Fruit fly (Drosophila melanogaster): Measurements from ENCODE around the gene alpha4GT1.

DNA sequence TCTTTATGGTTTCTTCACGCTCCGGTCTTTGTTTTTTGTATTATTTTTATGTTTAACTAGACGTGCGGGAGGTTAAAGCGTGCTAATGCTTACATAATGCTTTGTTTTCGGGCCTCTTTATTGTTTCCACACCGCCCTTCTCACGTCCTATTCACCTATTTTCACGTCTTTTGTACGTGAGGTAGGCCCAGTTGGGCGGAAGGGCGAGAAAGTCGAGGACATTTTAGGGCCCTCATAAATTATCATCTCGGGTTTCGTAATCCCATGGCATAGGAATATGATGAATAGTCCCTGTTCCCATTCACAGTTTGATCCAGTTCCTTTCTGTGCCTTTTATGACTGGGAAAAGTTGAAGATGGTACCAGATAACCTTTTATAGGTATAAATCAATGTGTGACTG lies 17.5 kb downstream of the alpha4GT1 start:
- TF ChIP-seq topi (GFP tag; optimal IDR thresholded peaks at IDR 0.05) (no peak), salr (GFP tag; optimal IDR thresholded peaks at IDR 0.05) (no peak), Sox102F (GFP tag; optimal IDR thresholded peaks at IDR 0.05) (no peak), dsx (GFP tag; optimal IDR thresholded peaks at IDR 0.05; ENCODE audit: poor library complexity, severe bottlenecking) (no peak), CG9139 (GFP tag; optimal IDR thresholded peaks at IDR 0.05) (no peak), OdsH (GFP tag; optimal IDR thresholded peaks at IDR 0.05) (no peak), vri (GFP tag; optimal IDR thresholded peaks at IDR 0.05) (no peak), cyc (GFP tag; optimal IDR thresholded peaks at IDR 0.05) (no peak), CG8319 (GFP tag; optimal IDR thresholded peaks at IDR 0.05) (no peak), CG11902 (GFP tag; optimal IDR thresholded peaks at IDR 0.05) (no peak), Eip78C (GFP tag) (no peak)

All from whole organism, prepupa.